Worm (Caenorhabditis elegans) whole organism, mixed stage, embryonic: Measurements from ENCODE around the gene C45G9.8.

Experiments
- M03D4.4 ChIP-seq: sonication (generic microtip); optimal IDR thresholded peaks from 2 replicates; lab custom pipeline; 2017; ENCODE audit warnings: mild to moderate bottlenecking, missing genetic modification characterization, missing compliant biosample characterization
- bed-3 ChIP-seq: fragments of 200-800 bp; sonication (Bioruptor generic); optimal IDR thresholded peaks from 3 replicates; lab custom pipeline; 2018; ENCODE audit warnings: mild to moderate bottlenecking, missing genetic modification characterization, moderate library complexity, missing compliant biosample characterization
- ceh-43 ChIP-seq: fragments of 200-800 bp; sonication (Bioruptor generic); optimal IDR thresholded peaks from 2 replicates; lab custom pipeline; 2018; ENCODE audit warnings: mild to moderate bottlenecking, missing genetic modification characterization, moderate library complexity, missing compliant biosample characterization
- ceh-83 ChIP-seq: fragments of 200-800 bp; sonication (Bioruptor generic); optimal IDR thresholded peaks from 2 replicates; lab custom pipeline; 2018; ENCODE audit warnings: mild to moderate bottlenecking, missing genetic modification characterization, missing compliant biosample characterization
- ces-1 ChIP-seq: fragments of 150-350 bp; optimal IDR thresholded peaks from 2 replicates; lab custom pipeline; 2014; ENCODE audit warnings: missing biosample characterization, missing genetic modification reagents, missing genetic modification characterization
- cnd-1 ChIP-seq: fragments of 200-800 bp; sonication (Bioruptor generic); optimal IDR thresholded peaks from 2 replicates; lab custom pipeline; 2018; ENCODE audit warnings: mild to moderate bottlenecking, missing genetic modification characterization, missing compliant biosample characterization
- elt-3 ChIP-seq: fragments of 150-350 bp; optimal IDR thresholded peaks from 2 replicates; lab custom pipeline; 2014; ENCODE audit warnings: missing biosample characterization, missing genetic modification characterization
- flh-1 ChIP-seq: fragments of 200-800 bp; sonication (Bioruptor generic); optimal IDR thresholded peaks from 2 replicates; lab custom pipeline; 2018; ENCODE audit warnings: mild to moderate bottlenecking, missing genetic modification characterization, moderate library complexity, missing compliant biosample characterization
- hlh-1 ChIP-seq: fragments of 150-350 bp; optimal IDR thresholded peaks from 2 replicates; lab custom pipeline; 2014; ENCODE audit warnings: missing biosample characterization, missing genetic modification reagents, missing genetic modification characterization
- lin-32 ChIP-seq: fragments of 200-800 bp; sonication (Bioruptor generic); optimal IDR thresholded peaks from 2 replicates; lab custom pipeline; 2018; ENCODE audit warnings: mild to moderate bottlenecking, missing genetic modification characterization, missing compliant biosample characterization
- lsy-2 ChIP-seq: fragments of 150-350 bp; optimal IDR thresholded peaks from 2 replicates; lab custom pipeline; 2014; ENCODE audit warnings: missing biosample characterization, missing genetic modification characterization
- mab-5 ChIP-seq: fragments of 150-350 bp; optimal IDR thresholded peaks from 2 replicates; lab custom pipeline; 2014; ENCODE audit warnings: missing biosample characterization, missing genetic modification characterization
- mls-2 ChIP-seq: sonication (generic microtip); optimal IDR thresholded peaks from 2 replicates; lab custom pipeline; 2016; ENCODE audit warnings: mild to moderate bottlenecking, missing genetic modification characterization, moderate library complexity, missing compliant biosample characterization
- nhr-12 ChIP-seq: fragments of 150-350 bp; optimal IDR thresholded peaks from 2 replicates; lab custom pipeline; 2014; ENCODE audit warnings: missing biosample characterization, missing genetic modification characterization
- nhr-2 ChIP-seq: fragments of 150-350 bp; optimal IDR thresholded peaks from 2 replicates; lab custom pipeline; 2014; ENCODE audit warnings: missing biosample characterization, missing genetic modification characterization
- nhr-28 ChIP-seq: fragments of 150-350 bp; optimal IDR thresholded peaks from 2 replicates; lab custom pipeline; 2014; ENCODE audit warnings: missing biosample characterization, missing genetic modification characterization
- nhr-76 ChIP-seq: sonication (generic microtip); optimal IDR thresholded peaks from 2 replicates; lab custom pipeline; 2017; ENCODE audit warnings: missing biosample characterization, missing genetic modification characterization
- pha-4 ChIP-seq: fragments of 150-350 bp; optimal IDR thresholded peaks from 2 replicates; lab custom pipeline; 2018; ENCODE audit warnings: missing biosample characterization, missing genetic modification reagents, missing genetic modification characterization
- sem-2 ChIP-seq: fragments of 200-800 bp; sonication (Bioruptor generic); optimal IDR thresholded peaks from 2 replicates; lab custom pipeline; 2018; ENCODE audit warnings: mild to moderate bottlenecking, missing genetic modification characterization, missing compliant biosample characterization
- snpc-4 ChIP-seq: fragments of 150-350 bp; optimal IDR thresholded peaks from 2 replicates; lab custom pipeline; 2014; ENCODE audit warnings: missing biosample characterization, missing genetic modification characterization
- sptf-1 ChIP-seq: sonication (generic microtip); optimal IDR thresholded peaks from 2 replicates; lab custom pipeline; 2017; ENCODE audit warnings: mild to moderate bottlenecking, missing genetic modification characterization, moderate library complexity, missing compliant biosample characterization
- unc-39 ChIP-seq: fragments of 150-350 bp; optimal IDR thresholded peaks from 2 replicates; lab custom pipeline; 2014; ENCODE audit warnings: missing biosample characterization, missing genetic modification characterization
- zip-8 ChIP-seq: fragments of 150-350 bp; optimal IDR thresholded peaks from 2 replicates; lab custom pipeline; 2014; ENCODE audit warnings: missing biosample characterization, missing genetic modification characterization
- ztf-11 ChIP-seq: fragments of 150-350 bp; optimal IDR thresholded peaks from 2 replicates; lab custom pipeline; 2014; ENCODE audit warnings: missing biosample characterization, missing genetic modification characterization

C45G9.8 gene

DNA sequence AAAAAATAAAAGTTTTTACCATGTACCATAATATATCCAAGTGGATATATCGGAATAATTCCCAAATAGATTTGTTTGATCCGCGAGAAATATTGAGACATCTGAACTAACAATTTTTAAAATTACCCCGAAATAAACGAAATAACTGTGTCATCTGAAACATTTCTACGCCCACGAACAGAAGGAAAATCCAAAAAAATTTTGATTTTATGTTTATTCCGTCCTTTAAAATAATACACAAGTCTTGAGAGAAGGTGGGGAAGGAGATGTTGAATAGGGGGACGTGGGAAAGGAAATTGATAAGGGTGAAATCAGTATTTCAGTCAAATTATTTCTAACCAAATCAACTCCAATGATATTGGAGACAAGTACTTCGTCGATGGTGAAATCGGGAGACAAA lies 44.7 kb downstream of the C45G9.8 start, which contains the start of gene R144.11:
Gene R144.11 (minus strand): TSS at position 101 of the 400 bp plus-strand sequence.
- no peak for TF ChIP-seq mab-5
- no peak for TF ChIP-seq mls-2 (tag; lab: Kevin White, UChicago)
- no peak for TF ChIP-seq ceh-43 (GFP tag; lab: Kevin White, UChicago)
- no peak for TF ChIP-seq bed-3
- TF ChIP-seq sem-2 (GFP tag; lab: Kevin White, UChicago): no peak
- no peak for TF ChIP-seq nhr-12 (tag; lab: Kevin White, UChicago)
- TF ChIP-seq ces-1 (GFP tag; lab: Kevin White, UChicago): no peak
- no peak for TF ChIP-seq nhr-2
- no peak for TF ChIP-seq sptf-1
- no peak for TF ChIP-seq ceh-83 (GFP tag; lab: Kevin White, UChicago)
- no peak for TF ChIP-seq lin-32 (GFP tag; lab: Kevin White, UChicago)
- TF ChIP-seq, all 35 proteins: peak for 0

DNA sequence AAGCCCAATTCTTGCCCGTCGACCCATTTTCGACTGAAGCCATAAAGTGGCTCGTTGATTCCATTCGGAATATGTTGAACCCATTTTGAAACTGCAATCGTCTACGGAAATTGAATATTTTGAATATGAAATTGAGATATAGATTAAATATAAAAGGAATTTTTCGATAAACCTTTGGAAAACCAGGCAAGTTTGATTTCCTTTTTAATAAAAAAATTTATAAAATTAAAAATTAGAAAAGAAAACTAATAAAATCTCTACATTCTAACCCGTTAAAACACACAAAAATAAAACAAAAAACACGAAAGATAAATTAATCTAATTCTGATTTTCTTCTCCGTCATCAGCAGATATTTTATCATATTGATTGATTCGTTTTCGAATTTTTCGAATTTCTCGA lies 46.6 kb downstream of the C45G9.8 start, which contains the start of gene R144.12:
Gene R144.12 (minus strand): TSS at position 101 of the 400 bp plus-strand sequence.
- TF ChIP-seq cnd-1 (tag; lab: Kevin White, UChicago) (no peak), elt-3 (no peak), ces-1 (GFP tag; lab: Kevin White, UChicago) (no peak), ztf-11 (tag; lab: Kevin White, UChicago) (no peak), sem-2 (GFP tag; lab: Kevin White, UChicago) (no peak), zip-8 (no peak), mab-5 (no peak), snpc-4 (tag; lab: Kevin White, UChicago) (no peak), nhr-76 (tag; lab: Kevin White, UChicago) (no peak), pha-4 (tag; lab: Kevin White, UChicago) (no peak), lsy-2 (tag; lab: Kevin White, UChicago) (no peak), M03D4.4 (no peak), lin-32 (GFP tag; lab: Kevin White, UChicago) (no peak), nhr-28 (tag; lab: Kevin White, UChicago) (no peak), hlh-1 (tag; lab: Kevin White, UChicago) (no peak), unc-39 (tag; lab: Kevin White, UChicago) (no peak), flh-1 (GFP tag; lab: Kevin White, UChicago) (no peak), nhr-2 (no peak)

DNA sequence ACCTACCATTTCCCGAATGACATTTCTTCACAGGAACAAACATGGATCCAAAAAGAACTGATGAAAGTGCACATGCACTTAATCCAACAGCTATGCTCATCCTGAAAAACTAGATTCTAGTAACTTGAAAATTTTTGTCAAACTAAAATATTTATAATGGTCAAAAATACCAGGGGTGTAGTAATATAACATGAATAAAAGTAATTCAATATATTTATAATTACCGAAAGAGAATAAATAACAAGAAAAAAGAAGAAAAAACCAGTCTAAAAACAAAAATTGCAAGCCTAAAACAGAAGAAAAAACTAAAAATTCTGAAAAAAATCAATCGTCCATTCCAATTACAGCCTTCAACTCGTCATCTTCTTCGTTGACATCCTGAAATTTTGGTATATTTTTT lies 48.8 kb downstream of the C45G9.8 start, which contains the start of gene R144.6:
Gene R144.6 (minus strand): TSS at position 101 of the 400 bp plus-strand sequence.
- no peak for TF ChIP-seq nhr-28 (tag; lab: Kevin White, UChicago)
- no peak for TF ChIP-seq ztf-11 (tag; lab: Kevin White, UChicago)
